Worm (Caenorhabditis elegans) whole organism, L2 larva: Measurements from ENCODE around the gene catp-8.

Experiments used
- ZK546.5 ChIP-seq: sonication (generic microtip); optimal IDR thresholded peaks from 2 replicates; lab custom pipeline; 2017; ENCODE audit warnings: missing biosample characterization, missing genetic modification characterization
- lin-11 ChIP-seq: fragments of 150-350 bp; sonication (generic microtip); optimal IDR thresholded peaks from 2 replicates; lab custom pipeline; 2014; ENCODE audit warnings: missing biosample characterization, missing genetic modification characterization, inconsistent platforms, mixed read lengths
- lin-39 ChIP-seq: fragments of 150-350 bp; optimal IDR thresholded peaks from 2 replicates; lab custom pipeline; 2014; ENCODE audit warnings: missing biosample characterization, missing genetic modification reagents, missing genetic modification characterization
- lsy-2 ChIP-seq, 2 experiments: fragments of 150-350 bp in 1 of 2; sonication (generic microtip) in 1 of 2; optimal IDR thresholded peaks; 2 replicates each; lab custom pipeline; 2014 to 2017; ENCODE audit warnings: missing biosample characterization in 2 of 2, missing genetic modification characterization in 2 of 2
- zag-1 ChIP-seq: fragments of 150-350 bp; optimal IDR thresholded peaks from 2 replicates; lab custom pipeline; 2014; ENCODE audit warnings: missing biosample characterization, missing genetic modification characterization
- ztf-4 ChIP-seq: fragments of 150-350 bp; optimal IDR thresholded peaks from 2 replicates; lab custom pipeline; 2014; ENCODE audit warnings: missing biosample characterization, missing genetic modification characterization

DNA sequence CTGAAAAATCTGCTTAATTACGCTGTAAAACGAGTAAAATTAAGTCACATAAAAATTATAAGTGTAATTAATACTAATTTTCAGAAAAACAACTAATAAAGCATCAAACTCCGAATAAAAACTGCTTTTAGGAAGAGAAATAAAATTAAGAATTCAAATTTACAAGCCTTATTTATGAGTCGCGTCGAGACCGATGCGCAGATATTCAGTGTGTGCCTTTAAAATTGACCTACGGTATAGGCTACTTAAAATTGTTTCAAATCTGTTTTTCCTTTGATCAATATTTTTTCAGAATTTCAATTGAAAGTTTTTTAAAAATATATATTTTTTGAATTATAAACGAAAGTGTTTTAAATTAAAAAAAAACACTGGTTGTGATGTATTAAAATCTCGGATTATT, 19.1 kb upstream of the catp-8 start, which contains the start of gene sms-1:
- TF ChIP-seq ZK546.5 (tag; lab: Kevin White, UChicago), result no peak
- no peak for TF ChIP-seq lin-39
- no peak for TF ChIP-seq lsy-2 (tag; optimal IDR thresholded peaks at IDR 0.05; lab: Kevin White, UChicago)
- no peak for TF ChIP-seq ztf-4 (tag; lab: Kevin White, UChicago)
- TF ChIP-seq zag-1 (tag; lab: Kevin White, UChicago), result no peak
- TF ChIP-seq lin-11, result no peak
